Fruit fly (Drosophila melanogaster): Measurements from ENCODE around the gene FER.

The FER gene

dm6 chr3R:9340425-9341188, 53.7 kb downstream of the FER start (continued):
- TF ChIP-seq CG2678 (tag; optimal IDR thresholded peaks at IDR 0.05) (peak; percentile 96), HHEX (GFP tag; optimal IDR thresholded peaks at IDR 0.05) (peak; percentile 89), CG14441 (GFP tag; IDR thresholded peaks at IDR 0.05) (peak; percentile 81), Bgb (GFP tag; IDR thresholded peaks at IDR 0.05; ENCODE audit: partially characterized antibody) (no peak), run (tag; optimal IDR thresholded peaks at IDR 0.05) (peak; percentile 79), CG14965 (GFP tag; optimal IDR thresholded peaks at IDR 0.05; ENCODE audit: borderline replicate concordance) (no peak), dm (GFP tag; optimal IDR thresholded peaks at IDR 0.05) (peak; percentile 53), mam (GFP tag; optimal IDR thresholded peaks at IDR 0.05) (peak; percentile 86), CG15601 (tag; optimal IDR thresholded peaks at IDR 0.05) (peak; percentile 88), toy (GFP tag; IDR thresholded peaks at IDR 0.05) (0 out of 2 replicates have a peak, but pooled peaks have one; percentile 65), ro (GFP tag; IDR thresholded peaks at IDR 0.05) (peak; percentile 62), ase (GFP tag; IDR thresholded peaks at IDR 0.05) (peak; percentile 64; the same call in 2 of the 3 replicates), pb (GFP tag; optimal IDR thresholded peaks at IDR 0.05) (no peak), Pdp1 (GFP tag; optimal IDR thresholded peaks at IDR 0.05) (peak; percentile 50 to 70), tll (GFP tag; optimal IDR thresholded peaks at IDR 0.05) (peak in 1 of 2 experiments; percentile 8), CG4820 (GFP tag; optimal IDR thresholded peaks at IDR 0.05) (peak; percentile 82), CG13424 (tag; optimal IDR thresholded peaks at IDR 0.05) (peak; percentile 93), CG4707 (GFP tag; optimal IDR thresholded peaks at IDR 0.05) (peak; percentile 70), Rfx (GFP tag; IDR thresholded peaks at IDR 0.05) (peak; percentile 89), CG12942 (GFP tag; optimal IDR thresholded peaks at IDR 0.05) (peak; percentile 87), Dll (GFP tag; IDR thresholded peaks at IDR 0.05; ENCODE audit: partially characterized antibody) (no peak), pan (optimal IDR thresholded peaks at IDR 0.05) (peak in 1 of 2 experiments; percentile 24), pan (GFP tag; optimal IDR thresholded peaks at IDR 0.05 in 1 of 2, IDR thresholded peaks at IDR 0.05 in 1 of 2) (peak in 1 of 2 experiments; percentile 87), TFAM (GFP tag; optimal IDR thresholded peaks at IDR 0.05) (peak; percentile 45), CG11696 (GFP tag; IDR thresholded peaks at IDR 0.05) (0 out of 2 replicates have a peak, but pooled peaks have one; percentile 26), CG31365 (tag; optimal IDR thresholded peaks at IDR 0.05) (peak; percentile 29), cad (GFP tag; optimal IDR thresholded peaks at IDR 0.05) (no peak), CG8924 (tag; optimal IDR thresholded peaks at IDR 0.05) (peak; percentile 95), CG4424 (GFP tag; optimal IDR thresholded peaks at IDR 0.05) (peak; percentile 89), usp (GFP tag; optimal IDR thresholded peaks at IDR 0.05) (no peak), mld (GFP tag; IDR thresholded peaks at IDR 0.05; ENCODE audit: partially characterized antibody) (no peak), CG11695 (GFP tag; IDR thresholded peaks at IDR 0.05) (peak; percentile 89), Side (GFP tag; optimal IDR thresholded peaks at IDR 0.05) (peak; percentile 69), eve (GFP tag; optimal IDR thresholded peaks at IDR 0.05) (peak in 1 of 2 experiments; percentile 93), fd102C (GFP tag; optimal IDR thresholded peaks at IDR 0.05) (peak; percentile 29), oc (tag; optimal IDR thresholded peaks at IDR 0.05) (peak; percentile 73), D19B (GFP tag; optimal IDR thresholded peaks at IDR 0.05) (peak; percentile 96), fd96Cb (tag; optimal IDR thresholded peaks at IDR 0.05) (peak; percentile 90), unpg (GFP tag; optimal IDR thresholded peaks at IDR 0.05) (peak; percentile 85), CG15514 (GFP tag; optimal IDR thresholded peaks at IDR 0.05) (peak; percentile 76), gcm (GFP tag; optimal IDR thresholded peaks at IDR 0.05) (peak; percentile 88), CG12104 (GFP tag; optimal IDR thresholded peaks at IDR 0.05) (peak; percentile 90), CG15269 (tag; optimal IDR thresholded peaks at IDR 0.05) (peak; percentile 94), CG1792 (GFP tag; optimal IDR thresholded peaks at IDR 0.05) (peak; percentile 59), jumu (GFP tag; optimal IDR thresholded peaks at IDR 0.05) (peak; percentile 54), fu2 (GFP tag; optimal IDR thresholded peaks at IDR 0.05) (peak; percentile 56), Awh (GFP tag; IDR thresholded peaks at IDR 0.05) (peak; percentile 67), CG4282 (GFP tag; optimal IDR thresholded peaks at IDR 0.05) (no peak)

Measured in whole organism, embryonic.